Worm (Caenorhabditis elegans) whole organism, mixed stage, embryonic: ENCODE measurements around the gene C25E10.4.

Experiments used
- M03D4.4 ChIP-seq: sonication (generic microtip); optimal IDR thresholded peaks from 2 replicates; lab custom pipeline; 2017; ENCODE audit warnings: mild to moderate bottlenecking, missing genetic modification characterization, missing compliant biosample characterization
- blmp-1 ChIP-seq: fragments of 150-350 bp; optimal IDR thresholded peaks from 2 replicates; lab custom pipeline; 2014; ENCODE audit warnings: missing biosample characterization, missing genetic modification characterization
- ceh-43 ChIP-seq: fragments of 200-800 bp; sonication (Bioruptor generic); optimal IDR thresholded peaks from 2 replicates; lab custom pipeline; 2018; ENCODE audit warnings: mild to moderate bottlenecking, missing genetic modification characterization, moderate library complexity, missing compliant biosample characterization
- ceh-83 ChIP-seq: fragments of 200-800 bp; sonication (Bioruptor generic); optimal IDR thresholded peaks from 2 replicates; lab custom pipeline; 2018; ENCODE audit warnings: mild to moderate bottlenecking, missing genetic modification characterization, missing compliant biosample characterization
- ces-1 ChIP-seq: fragments of 150-350 bp; optimal IDR thresholded peaks from 2 replicates; lab custom pipeline; 2014; ENCODE audit warnings: missing biosample characterization, missing genetic modification reagents, missing genetic modification characterization
- cnd-1 ChIP-seq: fragments of 200-800 bp; sonication (Bioruptor generic); optimal IDR thresholded peaks from 2 replicates; lab custom pipeline; 2018; ENCODE audit warnings: mild to moderate bottlenecking, missing genetic modification characterization, missing compliant biosample characterization
- drap-1 ChIP-seq: fragments of 200-800 bp; sonication (Bioruptor generic); optimal IDR thresholded peaks from 3 replicates; lab custom pipeline; 2018; ENCODE audit warnings: mild to moderate bottlenecking, missing genetic modification characterization, missing compliant biosample characterization
- elt-1 ChIP-seq: sonication (generic microtip); optimal IDR thresholded peaks from 2 replicates; lab custom pipeline; 2017; ENCODE audit warnings: missing genetic modification characterization, mild to moderate bottlenecking, missing compliant biosample characterization, antibody characterized with exemption, moderate library complexity, borderline replicate concordance; ENCODE audit not compliant: insufficient read depth
- elt-3 ChIP-seq: fragments of 150-350 bp; optimal IDR thresholded peaks from 2 replicates; lab custom pipeline; 2014; ENCODE audit warnings: missing biosample characterization, missing genetic modification characterization
- flh-1 ChIP-seq: fragments of 200-800 bp; sonication (Bioruptor generic); optimal IDR thresholded peaks from 2 replicates; lab custom pipeline; 2018; ENCODE audit warnings: mild to moderate bottlenecking, missing genetic modification characterization, moderate library complexity, missing compliant biosample characterization
- ham-2 ChIP-seq: fragments of 200-800 bp; sonication (Bioruptor generic); optimal IDR thresholded peaks from 2 replicates; lab custom pipeline; 2018; ENCODE audit warnings: mild to moderate bottlenecking, missing genetic modification characterization, missing compliant biosample characterization
- hlh-1 ChIP-seq: fragments of 150-350 bp; optimal IDR thresholded peaks from 2 replicates; lab custom pipeline; 2014; ENCODE audit warnings: missing biosample characterization, missing genetic modification reagents, missing genetic modification characterization
- lin-13 ChIP-seq: fragments of 150-350 bp; optimal IDR thresholded peaks from 2 replicates; lab custom pipeline; 2014; ENCODE audit warnings: missing biosample characterization, missing genetic modification characterization
- lin-32 ChIP-seq: fragments of 200-800 bp; sonication (Bioruptor generic); optimal IDR thresholded peaks from 2 replicates; lab custom pipeline; 2018; ENCODE audit warnings: mild to moderate bottlenecking, missing genetic modification characterization, missing compliant biosample characterization
- lsy-2 ChIP-seq: fragments of 150-350 bp; optimal IDR thresholded peaks from 2 replicates; lab custom pipeline; 2014; ENCODE audit warnings: missing biosample characterization, missing genetic modification characterization
- mab-5 ChIP-seq: fragments of 150-350 bp; optimal IDR thresholded peaks from 2 replicates; lab custom pipeline; 2014; ENCODE audit warnings: missing biosample characterization, missing genetic modification characterization
- mls-2 ChIP-seq: sonication (generic microtip); optimal IDR thresholded peaks from 2 replicates; lab custom pipeline; 2016; ENCODE audit warnings: mild to moderate bottlenecking, missing genetic modification characterization, moderate library complexity, missing compliant biosample characterization
- nhr-12 ChIP-seq: fragments of 150-350 bp; optimal IDR thresholded peaks from 2 replicates; lab custom pipeline; 2014; ENCODE audit warnings: missing biosample characterization, missing genetic modification characterization
- nhr-2 ChIP-seq: fragments of 150-350 bp; optimal IDR thresholded peaks from 2 replicates; lab custom pipeline; 2014; ENCODE audit warnings: missing biosample characterization, missing genetic modification characterization
- nhr-237 ChIP-seq: fragments of 150-350 bp; optimal IDR thresholded peaks from 2 replicates; lab custom pipeline; 2014; ENCODE audit warnings: missing biosample characterization, missing genetic modification characterization
- nhr-28 ChIP-seq: fragments of 150-350 bp; optimal IDR thresholded peaks from 2 replicates; lab custom pipeline; 2014; ENCODE audit warnings: missing biosample characterization, missing genetic modification characterization
- nhr-76 ChIP-seq: sonication (generic microtip); optimal IDR thresholded peaks from 2 replicates; lab custom pipeline; 2017; ENCODE audit warnings: missing biosample characterization, missing genetic modification characterization
- pha-4 ChIP-seq: fragments of 150-350 bp; optimal IDR thresholded peaks from 2 replicates; lab custom pipeline; 2018; ENCODE audit warnings: missing biosample characterization, missing genetic modification reagents, missing genetic modification characterization
- sem-2 ChIP-seq: fragments of 200-800 bp; sonication (Bioruptor generic); optimal IDR thresholded peaks from 2 replicates; lab custom pipeline; 2018; ENCODE audit warnings: mild to moderate bottlenecking, missing genetic modification characterization, missing compliant biosample characterization
- snpc-4 ChIP-seq: fragments of 150-350 bp; optimal IDR thresholded peaks from 2 replicates; lab custom pipeline; 2014; ENCODE audit warnings: missing biosample characterization, missing genetic modification characterization
- sptf-1 ChIP-seq: sonication (generic microtip); optimal IDR thresholded peaks from 2 replicates; lab custom pipeline; 2017; ENCODE audit warnings: mild to moderate bottlenecking, missing genetic modification characterization, moderate library complexity, missing compliant biosample characterization
- tbx-8 ChIP-seq: fragments of 200-800 bp; sonication (Bioruptor generic); optimal IDR thresholded peaks from 2 replicates; lab custom pipeline; 2018; ENCODE audit warnings: mild to moderate bottlenecking, missing genetic modification characterization, moderate library complexity, missing compliant biosample characterization
- unc-120 ChIP-seq: sonication (generic microtip); optimal IDR thresholded peaks from 2 replicates; lab custom pipeline; 2017; ENCODE audit warnings: missing genetic modification characterization, missing compliant biosample characterization; ENCODE audit not compliant: poor library complexity, severe bottlenecking
- unc-39 ChIP-seq: fragments of 150-350 bp; optimal IDR thresholded peaks from 2 replicates; lab custom pipeline; 2014; ENCODE audit warnings: missing biosample characterization, missing genetic modification characterization
- unc-62 ChIP-seq: fragments of 150-350 bp; optimal IDR thresholded peaks from 2 replicates; lab custom pipeline; 2014; ENCODE audit warnings: missing biosample characterization, missing genetic modification reagents, missing genetic modification characterization
- zip-8 ChIP-seq: fragments of 150-350 bp; optimal IDR thresholded peaks from 2 replicates; lab custom pipeline; 2014; ENCODE audit warnings: missing biosample characterization, missing genetic modification characterization
- ztf-11 ChIP-seq: fragments of 150-350 bp; optimal IDR thresholded peaks from 2 replicates; lab custom pipeline; 2014; ENCODE audit warnings: missing biosample characterization, missing genetic modification characterization

The C25E10.4 gene

ce11 chrV:8991679-8992078, 41.7 kb upstream of the C25E10.4 start, which contains the start of gene F59E11.6:
TSS of gene F59E11.6 (plus strand) at chrV:8991789.
- no peak for TF ChIP-seq ceh-43 (GFP tag; lab: Kevin White, UChicago)
- TF ChIP-seq unc-120 (tag; lab: Kevin White, UChicago): no peak
- no peak for TF ChIP-seq nhr-237 (tag; lab: Kevin White, UChicago)
- no peak for TF ChIP-seq elt-3
- no peak for TF ChIP-seq nhr-12
- no peak for TF ChIP-seq hlh-1 (tag; lab: Kevin White, UChicago)
- TF ChIP-seq sem-2 (GFP tag; lab: Kevin White, UChicago): no peak
- no peak for TF ChIP-seq unc-39 (tag; lab: Kevin White, UChicago)
- no peak for TF ChIP-seq tbx-8 (GFP tag; lab: Kevin White, UChicago)
- no peak for TF ChIP-seq mls-2 (tag; lab: Kevin White, UChicago)
- no peak for TF ChIP-seq snpc-4
- no peak for TF ChIP-seq nhr-28 (tag; lab: Kevin White, UChicago)
- TF ChIP-seq ztf-11 (tag; lab: Kevin White, UChicago): no peak
- no peak for TF ChIP-seq M03D4.4
- TF ChIP-seq zip-8 (tag; lab: Kevin White, UChicago): no peak
- TF ChIP-seq elt-1 (tag; lab: Kevin White, UChicago): no peak
- TF ChIP-seq drap-1 (GFP tag; lab: Kevin White, UChicago): no peak
- no peak for TF ChIP-seq sptf-1 (tag; lab: Kevin White, UChicago)
- no peak for TF ChIP-seq nhr-2 (tag; lab: Kevin White, UChicago)
- TF ChIP-seq ceh-83 (GFP tag; lab: Kevin White, UChicago): no peak

ce11 chrV:8994272-8994671, 39.1 kb upstream of the C25E10.4 start:
- no peak for TF ChIP-seq nhr-28 (tag; lab: Kevin White, UChicago)
- no peak for TF ChIP-seq nhr-12
- TF ChIP-seq lin-32: no peak
- TF ChIP-seq ceh-43 (GFP tag; lab: Kevin White, UChicago): no peak
- TF ChIP-seq elt-1 (tag; lab: Kevin White, UChicago): no peak
- TF ChIP-seq hlh-1 (tag; lab: Kevin White, UChicago): no peak
- TF ChIP-seq unc-120 (tag; lab: Kevin White, UChicago): no peak
- no peak for TF ChIP-seq M03D4.4
- no peak for TF ChIP-seq nhr-237 (tag; lab: Kevin White, UChicago)
- no peak for TF ChIP-seq drap-1 (GFP tag; lab: Kevin White, UChicago)
- no peak for TF ChIP-seq snpc-4
- no peak for TF ChIP-seq flh-1
- TF ChIP-seq nhr-76 (tag; lab: Kevin White, UChicago): no peak

- no peak for TF ChIP-seq unc-120 (tag; lab: Kevin White, UChicago)
- TF ChIP-seq mab-5 (tag; lab: Kevin White, UChicago): no peak
- TF ChIP-seq ces-1 (GFP tag; lab: Kevin White, UChicago): no peak
- TF ChIP-seq lsy-2 (tag; lab: Kevin White, UChicago): no peak
- no peak for TF ChIP-seq tbx-8 (GFP tag; lab: Kevin White, UChicago)
- no peak for TF ChIP-seq nhr-2 (tag; lab: Kevin White, UChicago)
Observed at ce11 chrV:8994801-8995200, 38.6 kb upstream of the C25E10.4 start, which contains the start of gene F59E11.5. TSS of gene F59E11.5 (plus strand) at chrV:8995101.

ce11 chrV:9001175-9001574, 32.2 kb upstream of the C25E10.4 start, which contains the start of gene F59E11.2:
TSS of gene F59E11.2 (plus strand) at chrV:9001475.
- TF ChIP-seq ceh-43 (GFP tag; lab: Kevin White, UChicago) (no peak), unc-62 (no peak), mls-2 (tag; lab: Kevin White, UChicago) (no peak), nhr-12 (no peak), pha-4 (no peak), flh-1 (no peak), cnd-1 (tag; lab: Kevin White, UChicago) (no peak), ces-1 (GFP tag; lab: Kevin White, UChicago) (no peak)
- TF ChIP-seq, all 35 proteins: peak for 0

DNA sequence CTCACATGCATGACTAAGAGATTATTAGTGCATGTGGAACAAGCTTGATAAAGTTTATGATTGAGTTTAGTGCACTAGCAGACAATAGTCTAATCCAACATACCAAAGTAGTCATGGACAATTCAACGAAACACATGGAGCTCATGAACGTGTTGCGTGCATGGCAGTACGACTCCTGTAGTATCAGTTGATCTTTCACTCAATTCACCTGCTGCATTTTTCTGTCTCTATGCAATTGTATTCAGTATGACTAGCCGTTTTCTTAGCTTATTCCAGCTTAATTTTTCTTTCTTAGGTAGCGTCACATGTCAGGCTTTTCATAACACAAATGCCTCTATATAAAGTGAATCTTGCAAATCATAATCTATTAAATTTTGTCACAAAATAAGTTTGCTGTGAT, 30.1 kb upstream of the C25E10.4 start, which contains the start of gene srx-1:
Gene srx-1 (plus strand): TSS at position 382 of the 400 bp plus-strand sequence.
- TF ChIP-seq pha-4 (no peak), nhr-237 (tag; lab: Kevin White, UChicago) (no peak), ham-2 (no peak), nhr-28 (tag; lab: Kevin White, UChicago) (no peak), lin-32 (no peak), elt-3 (no peak), ces-1 (GFP tag; lab: Kevin White, UChicago) (no peak), cnd-1 (tag; lab: Kevin White, UChicago) (no peak), lin-13 (no peak), nhr-76 (tag; lab: Kevin White, UChicago) (no peak), hlh-1 (tag; lab: Kevin White, UChicago) (no peak), unc-39 (tag; lab: Kevin White, UChicago) (no peak), mab-5 (tag; lab: Kevin White, UChicago) (no peak), nhr-2 (tag; lab: Kevin White, UChicago) (no peak), unc-62 (no peak), flh-1 (no peak), blmp-1 (tag; lab: Kevin White, UChicago) (no peak), ceh-43 (GFP tag; lab: Kevin White, UChicago) (no peak)
